Worm (Caenorhabditis elegans) whole organism, L2 larva: ENCODE measurements around the gene txdc-9.
A peak's percentile ranks its signal among the peaks of the same experiment; 100 is the strongest.

Experiments
- F13H6.1 ChIP-seq: sonication (generic microtip); optimal IDR thresholded peaks from 2 replicates; lab custom pipeline; 2016; ENCODE audit warnings: missing genetic modification characterization, missing compliant biosample characterization
- R02D3.7 ChIP-seq: fragments of 150-350 bp; optimal IDR thresholded peaks from 2 replicates; lab custom pipeline; 2014; ENCODE audit warnings: missing biosample characterization, missing genetic modification characterization
- Y55F3AM.14 ChIP-seq: fragments of 200-800 bp; sonication (Bioruptor generic); optimal IDR thresholded peaks from 2 replicates; lab custom pipeline; 2018; ENCODE audit warnings: mild to moderate bottlenecking, missing genetic modification characterization, missing compliant biosample characterization
- ZK546.5 ChIP-seq: sonication (generic microtip); optimal IDR thresholded peaks from 2 replicates; lab custom pipeline; 2017; ENCODE audit warnings: missing biosample characterization, missing genetic modification characterization
- aly-2 ChIP-seq: fragments of 150-350 bp; optimal IDR thresholded peaks from 2 replicates; lab custom pipeline; 2014; ENCODE audit warnings: missing biosample characterization, missing genetic modification characterization
- ama-1 ChIP-seq: fragments of 150-350 bp; optimal IDR thresholded peaks from 2 replicates; lab custom pipeline; 2018; ENCODE audit warnings: inconsistent platforms
- blmp-1 ChIP-seq: sonication (generic microtip); optimal IDR thresholded peaks from 2 replicates; lab custom pipeline; 2017; ENCODE audit warnings: missing genetic modification characterization, mild to moderate bottlenecking, missing compliant biosample characterization, antibody characterized with exemption, moderate library complexity; ENCODE audit not compliant: insufficient read depth
- ceh-82 ChIP-seq: fragments of 150-350 bp; optimal IDR thresholded peaks from 2 replicates; lab custom pipeline; 2014; ENCODE audit warnings: missing biosample characterization, missing genetic modification characterization
- crh-2 ChIP-seq: sonication (generic microtip); optimal IDR thresholded peaks from 2 replicates; lab custom pipeline; 2017; ENCODE audit warnings: missing biosample characterization, missing genetic modification characterization
- dmd-4 ChIP-seq: sonication (generic microtip); optimal IDR thresholded peaks from 2 replicates; lab custom pipeline; 2017; ENCODE audit warnings: missing biosample characterization, missing genetic modification characterization
- egl-27 ChIP-seq: sonication (generic microtip); optimal IDR thresholded peaks from 3 replicates; lab custom pipeline; 2017; ENCODE audit warnings: missing biosample characterization, missing genetic modification reagents, missing genetic modification characterization
- elt-1 ChIP-seq: fragments of 150-350 bp; optimal IDR thresholded peaks from 2 replicates; lab custom pipeline; 2014; ENCODE audit warnings: missing biosample characterization, missing genetic modification characterization
- fos-1 ChIP-seq: fragments of 150-350 bp; optimal IDR thresholded peaks from 2 replicates; lab custom pipeline; 2014; ENCODE audit warnings: missing biosample characterization, missing genetic modification characterization
- lin-11 ChIP-seq: fragments of 150-350 bp; sonication (generic microtip); optimal IDR thresholded peaks from 2 replicates; lab custom pipeline; 2014; ENCODE audit warnings: missing biosample characterization, missing genetic modification characterization, inconsistent platforms, mixed read lengths
- lin-39 ChIP-seq: fragments of 150-350 bp; optimal IDR thresholded peaks from 2 replicates; lab custom pipeline; 2014; ENCODE audit warnings: missing biosample characterization, missing genetic modification reagents, missing genetic modification characterization
- lsy-2 ChIP-seq, 2 experiments: fragments of 150-350 bp in 1 of 2; sonication (generic microtip) in 1 of 2; optimal IDR thresholded peaks; 2 replicates each; lab custom pipeline; 2014 to 2017; ENCODE audit warnings: missing biosample characterization in 2 of 2, missing genetic modification characterization in 2 of 2
- mab-5 ChIP-seq: fragments of 150-350 bp; optimal IDR thresholded peaks from 2 replicates; lab custom pipeline; 2014; ENCODE audit warnings: missing biosample characterization, missing genetic modification characterization
- mbf-1 ChIP-seq: sonication (generic microtip); optimal IDR thresholded peaks from 2 replicates; lab custom pipeline; 2017; ENCODE audit warnings: missing biosample characterization, missing genetic modification characterization
- mdl-1 ChIP-seq, 2 experiments: fragments of 150-350 bp in 1 of 2; sonication (generic microtip) in 1 of 2; optimal IDR thresholded peaks; 2 replicates each; lab custom pipeline; 2017; ENCODE audit warnings: missing biosample characterization in 2 of 2, missing genetic modification characterization in 2 of 2
- nhr-10 ChIP-seq: sonication (generic microtip); optimal IDR thresholded peaks from 2 replicates; lab custom pipeline; 2017; ENCODE audit warnings: missing biosample characterization, missing genetic modification characterization
- nhr-11 ChIP-seq: fragments of 150-350 bp; optimal IDR thresholded peaks from 2 replicates; lab custom pipeline; 2014; ENCODE audit warnings: missing biosample characterization, missing genetic modification characterization
- nhr-129 ChIP-seq: fragments of 150-350 bp; optimal IDR thresholded peaks from 2 replicates; lab custom pipeline; 2014; ENCODE audit warnings: missing biosample characterization, missing genetic modification characterization
- nhr-21 ChIP-seq: fragments of 150-350 bp; optimal IDR thresholded peaks from 2 replicates; lab custom pipeline; 2014; ENCODE audit warnings: missing biosample characterization, missing genetic modification characterization
- nhr-23 ChIP-seq: fragments of 150-350 bp; optimal IDR thresholded peaks from 2 replicates; lab custom pipeline; 2014; ENCODE audit warnings: missing biosample characterization, missing genetic modification reagents, missing genetic modification characterization
- nhr-237 ChIP-seq: fragments of 150-350 bp; optimal IDR thresholded peaks from 2 replicates; lab custom pipeline; 2014; ENCODE audit warnings: missing biosample characterization, missing genetic modification characterization
- nhr-6 ChIP-seq: fragments of 150-350 bp; optimal IDR thresholded peaks from 2 replicates; lab custom pipeline; 2014; ENCODE audit warnings: missing biosample characterization, missing genetic modification characterization
- sem-4 ChIP-seq: fragments of 150-350 bp; optimal IDR thresholded peaks from 2 replicates; lab custom pipeline; 2014; ENCODE audit warnings: missing biosample characterization, missing genetic modification reagents, missing genetic modification characterization
- skn-1 ChIP-seq: sonication (generic microtip); optimal IDR thresholded peaks from 2 replicates; lab custom pipeline; 2017; ENCODE audit warnings: missing biosample characterization, missing genetic modification characterization
- sma-3 ChIP-seq: sonication (generic microtip); optimal IDR thresholded peaks from 2 replicates; lab custom pipeline; 2016; ENCODE audit warnings: missing genetic modification reagents, missing genetic modification characterization, missing compliant biosample characterization
- sma-9 ChIP-seq, 2 experiments: fragments of 150-350 bp in 1 of 2; sonication (generic microtip) in 1 of 2; optimal IDR thresholded peaks; 2 replicates each; lab custom pipeline; 2014 to 2016; ENCODE audit warnings: missing genetic modification characterization in 2 of 2, mild to moderate bottlenecking in 1 of 2, missing biosample characterization in 1 of 2, missing compliant biosample characterization in 1 of 2, missing genetic modification reagents in 1 of 2, moderate library complexity in 1 of 2
- snpc-4 ChIP-seq: fragments of 150-350 bp; optimal IDR thresholded peaks from 2 replicates; lab custom pipeline; 2014; ENCODE audit warnings: missing biosample characterization, missing genetic modification characterization
- unc-39 ChIP-seq: fragments of 150-350 bp; optimal IDR thresholded peaks from 2 replicates; lab custom pipeline; 2014; ENCODE audit warnings: missing biosample characterization, missing genetic modification characterization
- unc-55 ChIP-seq: fragments of 150-350 bp; sonication (generic microtip); optimal IDR thresholded peaks from 3 replicates; lab custom pipeline; 2014; ENCODE audit warnings: missing biosample characterization, missing genetic modification reagents, missing genetic modification characterization
- unc-62 ChIP-seq: fragments of 150-350 bp; optimal IDR thresholded peaks from 2 replicates; lab custom pipeline; 2014; ENCODE audit warnings: missing biosample characterization, missing genetic modification reagents, missing genetic modification characterization
- zag-1 ChIP-seq: fragments of 150-350 bp; optimal IDR thresholded peaks from 2 replicates; lab custom pipeline; 2014; ENCODE audit warnings: missing biosample characterization, missing genetic modification characterization
- ztf-1 ChIP-seq: fragments of 200-800 bp; sonication (Bioruptor generic); conservative IDR thresholded peaks from 2 replicates; pipeline ENCODE4 v1.3.6; 2022; ENCODE audit warnings: missing genetic modification characterization, missing compliant biosample characterization
- ztf-11 ChIP-seq: sonication (generic microtip); optimal IDR thresholded peaks from 2 replicates; lab custom pipeline; 2017; ENCODE audit warnings: missing biosample characterization, missing genetic modification characterization
- ztf-4 ChIP-seq: fragments of 150-350 bp; optimal IDR thresholded peaks from 2 replicates; lab custom pipeline; 2014; ENCODE audit warnings: missing biosample characterization, missing genetic modification characterization

txdc-9 gene

DNA sequence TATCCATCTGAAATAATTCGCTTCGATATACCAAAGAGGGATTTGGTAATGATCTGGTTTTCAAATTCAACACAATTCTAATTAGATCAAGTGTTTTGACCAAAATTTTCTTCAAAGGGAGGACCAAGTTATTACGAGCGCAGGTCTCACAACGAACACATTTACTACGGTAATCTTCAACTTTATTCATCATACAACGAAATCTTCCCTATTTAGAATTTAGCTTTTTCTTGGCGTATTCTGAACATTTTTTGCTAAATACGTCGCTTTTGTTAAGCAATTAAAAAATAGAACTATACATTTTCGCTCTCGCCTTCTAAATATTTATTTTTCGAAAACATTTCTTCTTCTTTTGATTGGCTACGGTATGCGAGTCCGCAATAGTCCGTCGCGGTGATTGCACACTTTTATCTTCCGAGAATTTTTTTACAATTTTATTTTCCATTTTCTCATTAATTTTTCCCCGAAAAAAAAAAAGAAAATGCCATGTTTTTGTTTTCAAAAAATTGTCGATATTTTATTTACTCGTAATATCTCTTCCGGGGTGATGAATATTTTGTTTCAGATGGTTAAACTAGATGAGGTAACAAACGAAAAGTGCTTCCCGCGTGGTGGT lies 48.9 kb upstream of the txdc-9 start, which contains the start of gene let-716:
Gene let-716 (plus strand): TSS at position 566 of the 616 bp plus-strand sequence.
- no peak for TF ChIP-seq ceh-82 (tag; lab: Kevin White, UChicago)
- no peak for TF ChIP-seq elt-1 (tag; lab: Kevin White, UChicago)
- TF ChIP-seq egl-27 (tag; lab: Kevin White, UChicago): no peak
- no peak for TF ChIP-seq ama-1 (lab: Kevin White, UChicago)
- TF ChIP-seq nhr-11 (tag; lab: Kevin White, UChicago): no peak
- TF ChIP-seq blmp-1: no peak
- TF ChIP-seq zag-1 (tag; lab: Kevin White, UChicago): no peak
- no peak for TF ChIP-seq ZK546.5 (tag; lab: Kevin White, UChicago)
- no peak for TF ChIP-seq aly-2 (tag; lab: Kevin White, UChicago)
- peak; percentile 21 for TF ChIP-seq nhr-21 (tag; lab: Kevin White, UChicago)
- TF ChIP-seq skn-1 (tag; lab: Kevin White, UChicago): no peak
- peak; percentile 6 for TF ChIP-seq fos-1 (tag; lab: Kevin White, UChicago)
- peak; percentile 85 to 97 for TF ChIP-seq lsy-2 (tag; optimal IDR thresholded peaks at IDR 0.05; lab: Kevin White, UChicago)
- peak; percentile 51 for TF ChIP-seq unc-55
- TF ChIP-seq ztf-1: no peak
- no peak for TF ChIP-seq unc-62 (GFP tag; lab: Kevin White, UChicago)
- no peak for TF ChIP-seq nhr-6 (tag; lab: Kevin White, UChicago)
- TF ChIP-seq lin-11 (tag; lab: Kevin White, UChicago): no peak
- TF ChIP-seq sma-9 (GFP tag; optimal IDR thresholded peaks at IDR 0.05; lab: Kevin White, UChicago): no peak
- TF ChIP-seq sma-9 (tag; optimal IDR thresholded peaks at IDR 0.05; lab: Kevin White, UChicago): no peak
- TF ChIP-seq crh-2 (tag; lab: Kevin White, UChicago): peak; percentile 5
- TF ChIP-seq sem-4 (tag; lab: Kevin White, UChicago): no peak
- no peak for TF ChIP-seq F13H6.1
- TF ChIP-seq nhr-10 (tag; lab: Kevin White, UChicago): no peak
- no peak for TF ChIP-seq R02D3.7 (tag; lab: Kevin White, UChicago)
- no peak for TF ChIP-seq ztf-11 (tag; lab: Kevin White, UChicago)
- no peak for TF ChIP-seq Y55F3AM.14 (GFP tag; lab: Kevin White, UChicago)
- TF ChIP-seq nhr-237 (tag; lab: Kevin White, UChicago): no peak
- no peak for TF ChIP-seq dmd-4 (tag; lab: Kevin White, UChicago)
- TF ChIP-seq unc-39 (tag; lab: Kevin White, UChicago): no peak
- no peak for TF ChIP-seq mbf-1 (tag; lab: Kevin White, UChicago)
- no peak for TF ChIP-seq sma-3 (GFP tag; lab: Kevin White, UChicago)
- TF ChIP-seq, all 48 proteins: peak for 5

DNA sequence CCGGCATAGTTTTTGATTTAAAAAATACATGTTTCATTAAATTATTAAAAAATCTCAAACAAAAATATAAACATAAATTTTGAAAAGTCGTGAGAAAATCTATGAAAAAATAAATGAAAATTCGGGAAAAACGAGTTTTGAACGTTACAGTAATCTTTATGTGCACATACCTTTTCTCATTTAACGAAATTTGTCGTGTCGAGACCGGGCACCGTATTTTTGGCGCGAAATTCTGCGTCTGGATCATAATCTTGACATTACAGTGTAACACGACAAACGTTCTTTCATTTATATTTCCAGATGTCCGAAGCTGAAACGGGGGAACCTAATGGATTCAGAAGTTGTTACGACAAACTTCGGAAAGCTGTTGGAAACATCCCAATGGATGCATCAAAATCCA lies 42.4 kb upstream of the txdc-9 start, which contains the start of gene C16A3.2:
Gene C16A3.2 (plus strand): TSS at position 301 of the 400 bp plus-strand sequence.
- no peak for TF ChIP-seq snpc-4 (tag; lab: Kevin White, UChicago)

DNA sequence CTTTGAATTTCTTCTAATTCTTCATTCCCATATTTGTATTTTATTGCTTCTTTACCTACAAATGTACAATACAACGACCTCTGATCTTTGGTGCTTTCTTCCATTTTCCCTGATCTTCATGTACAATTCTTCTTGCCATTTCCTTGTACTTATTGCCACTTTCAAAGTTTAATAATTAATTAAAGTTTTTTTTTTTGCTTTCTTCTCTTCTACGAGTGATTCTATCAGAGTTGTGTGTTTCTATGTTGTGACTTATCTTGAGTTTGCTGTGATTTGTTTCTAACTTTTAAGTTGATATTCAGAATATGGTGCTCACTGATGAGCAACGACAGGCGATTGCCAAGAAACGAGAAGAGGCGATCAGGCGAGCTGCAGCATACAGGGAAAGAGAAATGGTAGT lies 41.3 kb upstream of the txdc-9 start, which contains the start of gene smrc-1:
Gene smrc-1 (plus strand): TSS at position 301 of the 400 bp plus-strand sequence.
- no peak for TF ChIP-seq nhr-6 (tag; lab: Kevin White, UChicago)
- TF ChIP-seq dmd-4 (tag; lab: Kevin White, UChicago): no peak
- no peak for TF ChIP-seq lin-39 (tag; lab: Kevin White, UChicago)
- TF ChIP-seq unc-39 (tag; lab: Kevin White, UChicago): no peak
- TF ChIP-seq ama-1 (lab: Kevin White, UChicago): no peak

DNA sequence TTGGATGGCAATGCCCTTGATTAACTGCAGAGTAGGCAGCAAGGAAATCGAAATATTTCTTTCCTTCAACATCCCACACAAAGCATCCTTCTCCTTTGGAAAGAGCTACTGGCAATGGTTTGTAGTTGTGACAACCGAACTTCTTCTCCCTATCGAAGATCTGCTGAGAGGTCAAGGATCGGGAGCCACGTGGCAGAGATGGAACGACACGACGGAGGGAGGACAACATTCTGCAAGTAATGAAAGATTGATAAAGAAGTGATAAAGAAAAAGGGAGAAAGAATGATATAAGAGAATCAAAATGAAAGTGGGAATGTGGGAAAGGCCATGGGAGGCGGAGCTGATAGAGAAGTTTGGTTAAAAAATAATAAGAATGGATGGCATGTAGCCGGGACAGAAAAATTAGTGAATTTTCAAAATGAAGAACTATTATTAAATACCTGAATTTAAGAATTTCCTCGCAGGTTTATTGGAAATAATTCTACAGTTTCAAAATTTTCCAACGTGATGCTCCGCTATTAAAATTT lies 36.2 kb upstream of the txdc-9 start, which contains the start of gene oatr-1:
Gene oatr-1 (minus strand): TSS at position 477 of the 527 bp plus-strand sequence.
- no peak for TF ChIP-seq sem-4 (tag; lab: Kevin White, UChicago)
- TF ChIP-seq nhr-129 (tag; lab: Kevin White, UChicago): no peak
- no peak for TF ChIP-seq zag-1 (tag; lab: Kevin White, UChicago)
- TF ChIP-seq ztf-4 (tag; lab: Kevin White, UChicago): no peak
- no peak for TF ChIP-seq nhr-237 (tag; lab: Kevin White, UChicago)
- TF ChIP-seq unc-39 (tag; lab: Kevin White, UChicago): no peak
- peak; percentile 64 for TF ChIP-seq sma-9 (GFP tag; optimal IDR thresholded peaks at IDR 0.05; lab: Kevin White, UChicago)
- TF ChIP-seq sma-9 (tag; optimal IDR thresholded peaks at IDR 0.05; lab: Kevin White, UChicago): no peak
- TF ChIP-seq ztf-11 (tag; lab: Kevin White, UChicago): no peak
- no peak for TF ChIP-seq Y55F3AM.14 (GFP tag; lab: Kevin White, UChicago)
- TF ChIP-seq nhr-23 (tag; lab: Kevin White, UChicago): no peak
- no peak for TF ChIP-seq blmp-1
- TF ChIP-seq ceh-82 (tag; lab: Kevin White, UChicago): no peak
- TF ChIP-seq mab-5: no peak
- TF ChIP-seq mdl-1 (tag; optimal IDR thresholded peaks at IDR 0.05; lab: Kevin White, UChicago): peak in 1 of 2 experiments; percentile 2
- TF ChIP-seq R02D3.7 (tag; lab: Kevin White, UChicago): no peak
- no peak for TF ChIP-seq lin-39 (tag; lab: Kevin White, UChicago)
- no peak for TF ChIP-seq egl-27 (tag; lab: Kevin White, UChicago)
- TF ChIP-seq aly-2 (tag; lab: Kevin White, UChicago): no peak
- no peak for TF ChIP-seq nhr-10 (tag; lab: Kevin White, UChicago)
- TF ChIP-seq crh-2 (tag; lab: Kevin White, UChicago): peak; percentile 81
- TF ChIP-seq fos-1 (tag; lab: Kevin White, UChicago): peak; percentile 7
